Fruit fly (Drosophila melanogaster) whole organism, embryonic: ENCODE measurements around the gene CG15877.

Source experiments
- BtbVII ChIP-seq: fragments of 200-800 bp; sonication (Bioruptor generic); optimal IDR thresholded peaks from 3 replicates; lab custom pipeline; 2017; ENCODE audit warnings: missing biosample characterization, mild to moderate bottlenecking, missing genetic modification characterization
- CG10321 ChIP-seq: fragments of 200-800 bp; sonication (Bioruptor generic); IDR thresholded peaks from 2 replicates; pipeline ENCODE4 v1.3.6; 2022; ENCODE audit warnings: missing biosample characterization, missing genetic modification characterization
- CG10565 ChIP-seq: fragments of 200-800 bp; sonication (Bioruptor generic); optimal IDR thresholded peaks from 3 replicates; lab custom pipeline; 2016; ENCODE audit warnings: missing biosample characterization, mild to moderate bottlenecking, missing genetic modification characterization
- CG10654 ChIP-seq: fragments of 200-800 bp; sonication (Bioruptor generic); optimal IDR thresholded peaks from 2 replicates; lab custom pipeline; 2016; ENCODE audit warnings: missing biosample characterization, missing genetic modification characterization
- CG11723 ChIP-seq: fragments of 200-800 bp; sonication (Bioruptor generic); optimal IDR thresholded peaks from 2 replicates; lab custom pipeline; 2017; ENCODE audit warnings: missing biosample characterization, mild to moderate bottlenecking, missing genetic modification characterization
- CG12071 ChIP-seq: fragments of 200-800 bp; sonication (Bioruptor generic); optimal IDR thresholded peaks from 3 replicates; lab custom pipeline; 2018; ENCODE audit warnings: missing biosample characterization, mild to moderate bottlenecking, missing genetic modification characterization
- CG12236 ChIP-seq: fragments of 200-800 bp; sonication (Bioruptor generic); optimal IDR thresholded peaks from 2 replicates; lab custom pipeline; 2016; ENCODE audit warnings: missing biosample characterization, missing genetic modification characterization
- CG12299 ChIP-seq: fragments of 200-800 bp; sonication (Bioruptor generic); optimal IDR thresholded peaks from 2 replicates; lab custom pipeline; 2018; ENCODE audit warnings: missing biosample characterization, mild to moderate bottlenecking, missing genetic modification characterization
- CG12942 ChIP-seq: fragments of 200-800 bp; sonication (Bioruptor generic); optimal IDR thresholded peaks from 3 replicates; lab custom pipeline; 2016; ENCODE audit warnings: missing biosample characterization, missing genetic modification characterization
- CG17385 ChIP-seq: fragments of 200-800 bp; sonication (Bioruptor generic); optimal IDR thresholded peaks from 3 replicates; lab custom pipeline; 2018; ENCODE audit warnings: missing biosample characterization, mild to moderate bottlenecking, missing genetic modification characterization
- CG17612 ChIP-seq: fragments of 200-800 bp; sonication (Bioruptor generic); IDR thresholded peaks from 2 replicates; pipeline ENCODE4 v1.3.6; 2022; ENCODE audit warnings: missing biosample characterization, missing genetic modification characterization
- CG17912 ChIP-seq: fragments of 200-800 bp; sonication (Bioruptor generic); optimal IDR thresholded peaks from 2 replicates; lab custom pipeline; 2018; ENCODE audit warnings: missing biosample characterization, mild to moderate bottlenecking, missing genetic modification characterization
- CG2199 ChIP-seq: fragments of 200-800 bp; sonication (Bioruptor generic); IDR thresholded peaks from 3 replicates; pipeline ENCODE4 v1.3.6; 2022; ENCODE audit warnings: missing biosample characterization, missing genetic modification characterization
- CG31388 ChIP-seq: fragments of 200-800 bp; sonication (Bioruptor generic); optimal IDR thresholded peaks from 2 replicates; lab custom pipeline; 2016; ENCODE audit warnings: missing biosample characterization, missing genetic modification characterization
- CG31441 ChIP-seq: fragments of 200-800 bp; sonication (Bioruptor generic); IDR thresholded peaks from 2 replicates; pipeline ENCODE4 v1.3.6; 2022; ENCODE audit warnings: missing biosample characterization, missing genetic modification characterization
- CG4854 ChIP-seq: fragments of 200-800 bp; sonication (Bioruptor generic); optimal IDR thresholded peaks from 2 replicates; lab custom pipeline; 2016; ENCODE audit warnings: missing biosample characterization, missing genetic modification characterization, inconsistent platforms
- CG6765 ChIP-seq: fragments of 200-800 bp; sonication (Bioruptor generic); optimal IDR thresholded peaks from 3 replicates; lab custom pipeline; 2017; ENCODE audit warnings: missing biosample characterization, mild to moderate bottlenecking, missing genetic modification characterization
- CG6791 ChIP-seq: fragments of 200-800 bp; sonication (Bioruptor generic); IDR thresholded peaks from 3 replicates; pipeline ENCODE4 v1.3.6; 2022; ENCODE audit warnings: missing biosample characterization, missing genetic modification characterization; ENCODE audit not compliant: partially characterized antibody
- CG8290 ChIP-seq, 3 experiments: fragments of 200-800 bp; sonication (Bioruptor generic); optimal IDR thresholded peaks; 2 replicates each; lab custom pipeline; 2016 to 2019; ENCODE audit warnings: missing biosample characterization in 3 of 3, missing genetic modification characterization in 3 of 3, mild to moderate bottlenecking in 2 of 3, moderate library complexity in 1 of 3
- CoRest ChIP-seq: fragments of 200-800 bp; sonication (Bioruptor generic); optimal IDR thresholded peaks from 3 replicates; lab custom pipeline; 2018; ENCODE audit warnings: missing biosample characterization, mild to moderate bottlenecking, missing genetic modification characterization, moderate library complexity
- Doc2 ChIP-seq: fragments of 200-800 bp; sonication (Bioruptor generic); IDR thresholded peaks from 2 replicates; pipeline ENCODE4 v1.3.6; 2022; ENCODE audit warnings: missing biosample characterization, missing genetic modification characterization
- ERR ChIP-seq: fragments of 200-800 bp; sonication (Bioruptor generic); optimal IDR thresholded peaks from 2 replicates; lab custom pipeline; 2016; ENCODE audit warnings: missing biosample characterization, missing genetic modification characterization
- Ets65A ChIP-seq: fragments of 200-800 bp; sonication (Bioruptor generic); peaks from one replicate; lab custom pipeline; 2016; ENCODE audit warnings: missing biosample characterization, missing genetic modification characterization
- HLH4C ChIP-seq: fragments of 200-800 bp; sonication (Bioruptor generic); IDR thresholded peaks from 3 replicates; pipeline ENCODE4 v1.3.6; 2022; ENCODE audit warnings: missing biosample characterization, missing genetic modification characterization; ENCODE audit not compliant: partially characterized antibody
- Hand ChIP-seq: fragments of 200-800 bp; sonication (Bioruptor generic); optimal IDR thresholded peaks from 2 replicates; lab custom pipeline; 2017; ENCODE audit warnings: mild to moderate bottlenecking, missing biosample characterization, missing genetic modification reagents, missing genetic modification characterization
- Jarid2 ChIP-seq: fragments of 200-800 bp; sonication (Bioruptor generic); optimal IDR thresholded peaks from 3 replicates; lab custom pipeline; 2017; ENCODE audit warnings: mild to moderate bottlenecking, missing biosample characterization, missing genetic modification reagents, missing genetic modification characterization
- MESR4 ChIP-seq: fragments of 200-800 bp; sonication (Bioruptor generic); optimal IDR thresholded peaks from 2 replicates; lab custom pipeline; 2018; ENCODE audit warnings: missing biosample characterization, mild to moderate bottlenecking, missing genetic modification characterization, moderate library complexity
- Oaz ChIP-seq: fragments of 200-800 bp; sonication (Bioruptor generic); IDR thresholded peaks from 2 replicates; pipeline ENCODE4 v1.3.6; 2022; ENCODE audit warnings: missing biosample characterization, missing genetic modification characterization
- Sox100B ChIP-seq: fragments of 200-800 bp; sonication (Bioruptor generic); optimal IDR thresholded peaks from 3 replicates; lab custom pipeline; 2018; ENCODE audit warnings: missing biosample characterization, mild to moderate bottlenecking, missing genetic modification characterization
- Taf1 ChIP-seq: fragments of 200-800 bp; sonication (Bioruptor generic); IDR thresholded peaks from 2 replicates; pipeline ENCODE4 v1.3.6; 2022; ENCODE audit warnings: missing biosample characterization, missing genetic modification characterization
- Vsx1 ChIP-seq: fragments of 200-800 bp; sonication (Bioruptor generic); optimal IDR thresholded peaks from 2 replicates; lab custom pipeline; 2017; ENCODE audit warnings: missing biosample characterization, mild to moderate bottlenecking, missing genetic modification characterization, missing genetic modification reagents
- Xrp1 ChIP-seq: fragments of 200-800 bp; sonication (Bioruptor generic); IDR thresholded peaks from 2 replicates; pipeline ENCODE4 v1.3.6; 2022; ENCODE audit warnings: missing biosample characterization, missing genetic modification characterization
- abd-A ChIP-seq: fragments of 200-800 bp; sonication (Bioruptor generic); optimal IDR thresholded peaks from 3 replicates; lab custom pipeline; 2019; ENCODE audit warnings: missing biosample characterization, mild to moderate bottlenecking, missing genetic modification characterization, moderate library complexity
- aop ChIP-seq: fragments of 200-800 bp; sonication (Bioruptor generic); IDR thresholded peaks from 2 replicates; pipeline ENCODE4 v1.3.6; 2022; ENCODE audit warnings: missing biosample characterization, missing genetic modification characterization
- bbx ChIP-seq: fragments of 200-800 bp; sonication (Bioruptor generic); IDR thresholded peaks from 2 replicates; pipeline ENCODE4 v1.3.6; 2022; ENCODE audit warnings: missing biosample characterization, missing genetic modification characterization; ENCODE audit not compliant: partially characterized antibody
- chinmo ChIP-seq: fragments of 200-800 bp; sonication (Bioruptor generic); IDR thresholded peaks from 4 replicates; pipeline ENCODE4 v1.3.6; 2022; ENCODE audit warnings: missing biosample characterization, missing genetic modification characterization; ENCODE audit not compliant: partially characterized antibody
- da ChIP-seq: fragments of 200-800 bp; sonication (Bioruptor generic); optimal IDR thresholded peaks from 2 replicates; lab custom pipeline; 2016; ENCODE audit warnings: missing biosample characterization, missing genetic modification characterization
- dmrt99B ChIP-seq: fragments of 200-800 bp; sonication (Bioruptor generic); optimal IDR thresholded peaks from 2 replicates; lab custom pipeline; 2018; ENCODE audit warnings: missing biosample characterization, mild to moderate bottlenecking, missing genetic modification characterization, moderate library complexity
- dysf ChIP-seq: fragments of 200-800 bp; sonication (Bioruptor generic); IDR thresholded peaks from 3 replicates; pipeline ENCODE4 v1.3.6; 2022; ENCODE audit warnings: missing biosample characterization, missing genetic modification characterization
- esg ChIP-seq: fragments of 200-800 bp; sonication (Bioruptor generic); conservative IDR thresholded peaks from 2 replicates; pipeline ENCODE4 v1.3.6; 2022; ENCODE audit warnings: missing biosample characterization, missing genetic modification characterization
- ftz-f1 ChIP-seq: fragments of 200-800 bp; sonication (Bioruptor generic); optimal IDR thresholded peaks from 2 replicates; lab custom pipeline; 2016; ENCODE audit warnings: missing biosample characterization, missing genetic modification characterization
- lbe ChIP-seq: fragments of 200-800 bp; sonication (Bioruptor generic); optimal IDR thresholded peaks from 2 replicates; lab custom pipeline; 2016; ENCODE audit warnings: missing biosample characterization, mild to moderate bottlenecking, missing genetic modification characterization
- lov ChIP-seq, 2 experiments: fragments of 200-800 bp in 1 of 2; fragments of >200 bp in 1 of 2; sonication (Bioruptor generic) in 1 of 2; IDR thresholded peaks in 1 of 2; optimal IDR thresholded peaks in 1 of 2; 2 replicates in 1 of 2; 3 replicates in 1 of 2; pipeline versions ENCODE4 v1.3.6 to Lab custom; 2017 to 2022; ENCODE audit warnings: missing biosample characterization in 1 of 2, missing genetic modification characterization in 1 of 2
- onecut ChIP-seq: fragments of 200-800 bp; sonication (Bioruptor generic); IDR thresholded peaks from 2 replicates; pipeline ENCODE4 v1.3.6; 2022; ENCODE audit warnings: missing biosample characterization, missing genetic modification characterization
- p53 ChIP-seq: fragments of 200-800 bp; sonication (Bioruptor generic); optimal IDR thresholded peaks from 2 replicates; lab custom pipeline; 2016; ENCODE audit warnings: missing biosample characterization, missing genetic modification characterization
- pros ChIP-seq: fragments of 200-800 bp; sonication (Bioruptor generic); optimal IDR thresholded peaks from 3 replicates; lab custom pipeline; 2019; ENCODE audit warnings: missing biosample characterization, mild to moderate bottlenecking, missing genetic modification characterization, moderate library complexity
- shn ChIP-seq: fragments of 200-800 bp; sonication (Bioruptor generic); optimal IDR thresholded peaks from 3 replicates; lab custom pipeline; 2016; ENCODE audit warnings: missing biosample characterization, missing genetic modification characterization
- stwl ChIP-seq: fragments of 200-800 bp; sonication (Bioruptor generic); optimal IDR thresholded peaks from 3 replicates; lab custom pipeline; 2018; ENCODE audit warnings: missing biosample characterization, mild to moderate bottlenecking, missing genetic modification characterization, moderate library complexity
- wor ChIP-seq: fragments of 200-800 bp; sonication (Bioruptor generic); IDR thresholded peaks from 2 replicates; pipeline ENCODE4 v1.3.6; 2022; ENCODE audit warnings: missing biosample characterization, missing genetic modification characterization
- zf30C ChIP-seq: fragments of 200-800 bp; sonication (Bioruptor generic); optimal IDR thresholded peaks from 3 replicates; lab custom pipeline; 2018; ENCODE audit warnings: missing biosample characterization, mild to moderate bottlenecking, missing genetic modification characterization

CG15877 gene

dm6 chr3L:2371882-2372281, 5.5 kb downstream of the CG15877 start, which contains the start of the genes CG1317 and CG8993 (continued):
- TF ChIP-seq Taf1 = peak; percentile 26; the same call in 1 of the 2 replicates
- no peak for TF ChIP-seq shn (GFP tag; lab: Kevin White, UChicago)
- no peak for TF ChIP-seq CG31388 (GFP tag; lab: Kevin White, UChicago)
- TF ChIP-seq Doc2 (GFP tag; lab: Robert Waterston, UW) = no peak
- TF ChIP-seq CG10321 (GFP tag; lab: Robert Waterston, UW) = no peak
- TF ChIP-seq aop (GFP tag; lab: Robert Waterston, UW) = no peak
- TF ChIP-seq da (GFP tag; lab: Kevin White, UChicago) = no peak
- TF ChIP-seq CG17385 = peak; percentile 11
- no peak for TF ChIP-seq ERR (GFP tag; lab: Kevin White, UChicago)
- TF ChIP-seq CG6791 (GFP tag; lab: Robert Waterston, UW) = no peak
- TF ChIP-seq Jarid2 (GFP tag; lab: Kevin White, UChicago) = no peak
- TF ChIP-seq ftz-f1 (GFP tag; lab: Kevin White, UChicago) = no peak
- TF ChIP-seq esg (GFP tag; lab: Robert Waterston, UW) = peak; percentile 62
- no peak for TF ChIP-seq CG6765 (GFP tag; lab: Kevin White, UChicago)
- peak; percentile 96 for TF ChIP-seq stwl (tag; lab: Kevin White, UChicago)
- no peak for TF ChIP-seq Sox100B (GFP tag; lab: Kevin White, UChicago)
- peak; percentile 68 for TF ChIP-seq CG31441
- TF ChIP-seq Xrp1 (GFP tag; lab: Robert Waterston, UW) = peak; percentile 65; the same call in 1 of the 2 replicates
- peak; percentile 55 for TF ChIP-seq CG12942
- 0 out of 2 replicates have a peak, but pooled peaks have one; percentile 47 for TF ChIP-seq bbx (GFP tag; lab: Robert Waterston, UW)
- TF ChIP-seq HLH4C = no peak
- peak; percentile 19 for TF ChIP-seq dmrt99B (tag; lab: Kevin White, UChicago)
- no peak for TF ChIP-seq Ets65A
- TF ChIP-seq zf30C = no peak
- TF ChIP-seq p53 (GFP tag; lab: Kevin White, UChicago) = no peak
- peak; percentile 73 for TF ChIP-seq CoRest (tag; lab: Kevin White, UChicago)
- TF ChIP-seq dysf (GFP tag; lab: Robert Waterston, UW) = peak; percentile 38; the same call in 2 of the 3 replicates
- TF ChIP-seq CG12299 = peak; percentile 46
- TF ChIP-seq CG10565 (GFP tag; lab: Kevin White, UChicago) = no peak
- TF ChIP-seq lbe = no peak
- peak; percentile 28 for TF ChIP-seq MESR4 (GFP tag; lab: Kevin White, UChicago)
- no peak for TF ChIP-seq Hand (GFP tag; lab: Kevin White, UChicago)
- TF ChIP-seq CG17912 (GFP tag; lab: Kevin White, UChicago) = no peak
- TF ChIP-seq CG11723 (GFP tag; lab: Kevin White, UChicago) = no peak
- TF ChIP-seq Oaz (GFP tag; lab: Robert Waterston, UW) = no peak
- TF ChIP-seq CG17612 (GFP tag; lab: Robert Waterston, UW) = no peak
- no peak for TF ChIP-seq CG4854 (GFP tag; lab: Kevin White, UChicago)
- peak; percentile 76 for TF ChIP-seq CG8290 (GFP tag; optimal IDR thresholded peaks at IDR 0.05; lab: Kevin White, UChicago)
- TF ChIP-seq CG8290 (tag; optimal IDR thresholded peaks at IDR 0.05; lab: Kevin White, UChicago) = no peak
- peak; percentile 41 for TF ChIP-seq CG10654 (GFP tag; lab: Kevin White, UChicago)
- TF ChIP-seq abd-A (tag; lab: Kevin White, UChicago) = peak; percentile 76
- TF ChIP-seq CG2199 = no peak
- TF ChIP-seq CG12236 (GFP tag; lab: Kevin White, UChicago) = no peak
- TF ChIP-seq Vsx1 (GFP tag; lab: Kevin White, UChicago) = no peak
- TF ChIP-seq chinmo (GFP tag; lab: Robert Waterston, UW) = 0 out of 4 replicates have a peak, but pooled peaks have one; percentile 22
- no peak for TF ChIP-seq CG12071 (GFP tag; lab: Kevin White, UChicago)
- TF ChIP-seq wor (GFP tag; lab: Robert Waterston, UW) = 0 out of 2 replicates have a peak, but pooled peaks have one; percentile 12
- no peak; the same call in 1 of the 2 replicates for TF ChIP-seq onecut
- no peak for TF ChIP-seq lov (optimal IDR thresholded peaks at IDR 0.05; lab: Kevin White, UChicago)
- TF ChIP-seq lov (GFP tag; IDR thresholded peaks at IDR 0.05; lab: Robert Waterston, UW) = no peak
- TF ChIP-seq BtbVII (GFP tag; lab: Kevin White, UChicago) = no peak
- no peak for TF ChIP-seq pros (GFP tag; lab: Kevin White, UChicago)
